Worm (Caenorhabditis elegans): ENCODE data around the gene sap-140.

DNA sequence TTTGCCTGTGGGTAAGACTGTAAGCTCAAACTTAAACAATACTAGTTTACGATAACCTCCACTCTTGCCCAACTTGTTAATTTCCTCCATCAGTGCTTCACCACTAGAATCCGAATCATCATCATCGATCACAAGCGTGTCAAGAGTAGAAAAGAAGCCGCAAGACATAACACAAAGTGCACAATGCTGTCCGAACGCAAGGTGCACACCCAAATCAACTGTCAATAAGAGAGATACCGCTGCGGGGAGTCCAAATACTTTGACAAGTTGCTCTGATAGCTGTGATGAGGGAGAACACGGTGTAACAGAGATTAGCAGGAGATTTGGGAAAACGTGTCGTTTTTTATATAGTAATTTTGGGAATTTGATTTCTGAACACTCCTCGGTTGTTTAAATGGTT is 31.8 kb downstream of the sap-140 start:
- TF ChIP-seq W03F9.2 (tag; optimal IDR thresholded peaks at IDR 0.05) (no peak), him-1 (tag; optimal IDR thresholded peaks at IDR 0.05) (no peak)
